Fruit fly (Drosophila melanogaster) whole organism, embryonic: Measurements from ENCODE around the gene CG10486.
A peak's percentile ranks its signal among the peaks of the same experiment; 100 is the strongest.

Source experiments
- Awh ChIP-seq: fragments of 200-800 bp; sonication (Bioruptor generic); IDR thresholded peaks from 2 replicates; pipeline ENCODE4, ENCODE4 v1.3.6; 2022; ENCODE audit warnings: missing biosample characterization, missing genetic modification characterization
- B-H1 ChIP-seq: fragments of 200-800 bp; sonication (Bioruptor generic); IDR thresholded peaks from 3 replicates; pipeline ENCODE4 v1.3.6; 2022; ENCODE audit warnings: missing biosample characterization, missing genetic modification characterization
- CG10209 ChIP-seq: fragments of 200-800 bp; sonication (Bioruptor generic); optimal IDR thresholded peaks from 3 replicates; lab custom pipeline; 2017; ENCODE audit warnings: missing biosample characterization, mild to moderate bottlenecking, missing genetic modification characterization, missing genetic modification reagents
- CG1024 ChIP-seq: fragments of 200-800 bp; sonication (Bioruptor generic); IDR thresholded peaks from 2 replicates; pipeline ENCODE4 v1.3.6; 2022; ENCODE audit warnings: missing biosample characterization, missing genetic modification characterization
- CG11085 ChIP-seq: fragments of 200-800 bp; sonication (Bioruptor generic); IDR thresholded peaks from 2 replicates; pipeline ENCODE4 v1.3.6; 2022; ENCODE audit warnings: missing biosample characterization, missing genetic modification characterization
- CG11696 ChIP-seq: fragments of 200-800 bp; sonication (Bioruptor generic); IDR thresholded peaks from 2 replicates; pipeline ENCODE4 v1.3.6; 2022; ENCODE audit warnings: missing biosample characterization, missing genetic modification characterization
- CG12299 ChIP-seq: fragments of 200-800 bp; sonication (Bioruptor generic); optimal IDR thresholded peaks from 2 replicates; lab custom pipeline; 2018; ENCODE audit warnings: missing biosample characterization, mild to moderate bottlenecking, missing genetic modification characterization
- CG12744 ChIP-seq: fragments of 200-800 bp; sonication (Bioruptor generic); optimal IDR thresholded peaks from 2 replicates; lab custom pipeline; 2016; ENCODE audit warnings: missing biosample characterization, missing genetic modification characterization
- CG13296 ChIP-seq: fragments of 200-800 bp; sonication (Bioruptor generic); optimal IDR thresholded peaks from 3 replicates; lab custom pipeline; 2018; ENCODE audit warnings: missing biosample characterization, mild to moderate bottlenecking, missing genetic modification characterization
- CG14441 ChIP-seq: fragments of 200-800 bp; sonication (Bioruptor generic); IDR thresholded peaks from 2 replicates; pipeline ENCODE4 v1.3.6; 2022; ENCODE audit warnings: missing biosample characterization, missing genetic modification characterization
- CG14710 ChIP-seq: fragments of 200-800 bp; sonication (Bioruptor generic); optimal IDR thresholded peaks from 3 replicates; lab custom pipeline; 2019; ENCODE audit warnings: missing biosample characterization, mild to moderate bottlenecking, missing genetic modification characterization, moderate library complexity
- CG15269 ChIP-seq: fragments of 200-800 bp; sonication (Bioruptor generic); optimal IDR thresholded peaks from 2 replicates; lab custom pipeline; 2018; ENCODE audit warnings: missing biosample characterization, mild to moderate bottlenecking, missing genetic modification characterization, moderate library complexity
- CG1603 ChIP-seq: fragments of 200-800 bp; sonication (Bioruptor generic); optimal IDR thresholded peaks from 2 replicates; lab custom pipeline; 2019; ENCODE audit warnings: missing biosample characterization, mild to moderate bottlenecking, missing genetic modification characterization, moderate library complexity
- CG16863 ChIP-seq: fragments of 200-800 bp; sonication (Bioruptor generic); optimal IDR thresholded peaks from 3 replicates; lab custom pipeline; 2016; ENCODE audit warnings: missing biosample characterization, missing genetic modification characterization
- CG18476 ChIP-seq: fragments of 200-800 bp; sonication (Bioruptor generic); optimal IDR thresholded peaks from 2 replicates; lab custom pipeline; 2016; ENCODE audit warnings: missing biosample characterization, mild to moderate bottlenecking, missing genetic modification characterization
- CG2116 ChIP-seq: fragments of 200-800 bp; sonication (Bioruptor generic); optimal IDR thresholded peaks from 3 replicates; lab custom pipeline; 2018; ENCODE audit warnings: missing biosample characterization, mild to moderate bottlenecking, missing genetic modification characterization
- CG2712 ChIP-seq: fragments of 200-800 bp; optimal IDR thresholded peaks from 3 replicates; lab custom pipeline; 2019; ENCODE audit warnings: missing biosample characterization, mild to moderate bottlenecking, missing genetic modification characterization, moderate library complexity
- CG32532 ChIP-seq: fragments of 200-800 bp; sonication (Bioruptor generic); IDR thresholded peaks from 2 replicates; pipeline ENCODE4 v1.3.6; 2022; ENCODE audit warnings: missing biosample characterization, missing genetic modification characterization
- CG3281 ChIP-seq: fragments of 200-800 bp; sonication (Bioruptor generic); optimal IDR thresholded peaks from 3 replicates; lab custom pipeline; 2017; ENCODE audit warnings: missing biosample characterization, mild to moderate bottlenecking, missing genetic modification characterization
- CG3838 ChIP-seq: fragments of 200-800 bp; sonication (Bioruptor generic); optimal IDR thresholded peaks from 3 replicates; lab custom pipeline; 2016; ENCODE audit warnings: missing biosample characterization, missing genetic modification characterization
- CG8290 ChIP-seq, 3 experiments: fragments of 200-800 bp; sonication (Bioruptor generic); optimal IDR thresholded peaks; 2 replicates each; lab custom pipeline; 2016 to 2019; ENCODE audit warnings: missing biosample characterization in 3 of 3, missing genetic modification characterization in 3 of 3, mild to moderate bottlenecking in 2 of 3, moderate library complexity in 1 of 3
- CG8388 ChIP-seq: fragments of 200-800 bp; sonication (Bioruptor generic); optimal IDR thresholded peaks from 2 replicates; lab custom pipeline; 2019; ENCODE audit warnings: missing biosample characterization, mild to moderate bottlenecking, missing genetic modification characterization, moderate library complexity
- CG8924 ChIP-seq: fragments of 200-800 bp; optimal IDR thresholded peaks from 3 replicates; lab custom pipeline; 2019; ENCODE audit warnings: missing biosample characterization, mild to moderate bottlenecking, missing genetic modification characterization, moderate library complexity
- D19A ChIP-seq: fragments of 200-800 bp; optimal IDR thresholded peaks from 3 replicates; lab custom pipeline; 2019; ENCODE audit warnings: missing biosample characterization, mild to moderate bottlenecking, missing genetic modification characterization, moderate library complexity
- Dad ChIP-seq: fragments of 200-800 bp; sonication (Bioruptor generic); optimal IDR thresholded peaks from 3 replicates; lab custom pipeline; 2016; ENCODE audit warnings: missing biosample characterization, missing genetic modification characterization
- E2f1 ChIP-seq: fragments of 200-800 bp; sonication (Bioruptor generic); IDR thresholded peaks from 2 replicates; pipeline ENCODE4 v1.3.6; 2022; ENCODE audit warnings: missing biosample characterization, missing genetic modification characterization
- ERR ChIP-seq: fragments of 200-800 bp; sonication (Bioruptor generic); optimal IDR thresholded peaks from 2 replicates; lab custom pipeline; 2016; ENCODE audit warnings: missing biosample characterization, missing genetic modification characterization
- Ets65A ChIP-seq: fragments of 200-800 bp; sonication (Bioruptor generic); peaks from one replicate; lab custom pipeline; 2016; ENCODE audit warnings: missing biosample characterization, missing genetic modification characterization
- H15 ChIP-seq: fragments of 200-800 bp; sonication (Bioruptor generic); IDR thresholded peaks from 3 replicates; pipeline ENCODE4 v1.3.6; 2022; ENCODE audit warnings: missing biosample characterization, missing genetic modification characterization
- Meics ChIP-seq: fragments of 200-800 bp; sonication (Bioruptor generic); optimal IDR thresholded peaks from 2 replicates; lab custom pipeline; 2017; ENCODE audit warnings: missing biosample characterization, mild to moderate bottlenecking, missing genetic modification characterization
- Nf-YA ChIP-seq: fragments of 200-800 bp; sonication (Bioruptor generic); IDR thresholded peaks from 2 replicates; pipeline ENCODE4 v1.3.6; 2022; ENCODE audit warnings: missing biosample characterization, missing genetic modification characterization
- NfI ChIP-seq: fragments of 200-800 bp; sonication (Bioruptor generic); optimal IDR thresholded peaks from 3 replicates; lab custom pipeline; 2018; ENCODE audit warnings: missing biosample characterization, mild to moderate bottlenecking, missing genetic modification characterization, moderate library complexity
- Tbp ChIP-seq: fragments of >200 bp; optimal IDR thresholded peaks from 2 replicates; lab custom pipeline; 2018; ENCODE audit warnings: missing biosample characterization, missing genetic modification characterization
- ase ChIP-seq: fragments of 200-800 bp; sonication (Bioruptor generic); IDR thresholded peaks from 3 replicates; pipeline ENCODE4 v1.3.6; 2022; ENCODE audit warnings: missing biosample characterization, missing genetic modification characterization
- bsh ChIP-seq, 2 experiments: fragments of 200-800 bp; sonication (Bioruptor generic); optimal IDR thresholded peaks; 2 replicates each; lab custom pipeline; 2017 to 2018; ENCODE audit warnings: mild to moderate bottlenecking in 2 of 2, missing biosample characterization in 2 of 2, missing genetic modification characterization in 2 of 2, moderate library complexity in 1 of 2
- chinmo ChIP-seq: fragments of 200-800 bp; sonication (Bioruptor generic); IDR thresholded peaks from 4 replicates; pipeline ENCODE4 v1.3.6; 2022; ENCODE audit warnings: missing biosample characterization, missing genetic modification characterization; ENCODE audit not compliant: partially characterized antibody
- chm ChIP-seq: fragments of 200-800 bp; sonication (Bioruptor generic); IDR thresholded peaks from 2 replicates; pipeline ENCODE4 v1.3.6; 2022; ENCODE audit warnings: missing biosample characterization, missing genetic modification characterization
- gsb-n ChIP-seq: fragments of 200-800 bp; sonication (Bioruptor generic); optimal IDR thresholded peaks from 3 replicates; lab custom pipeline; 2018; ENCODE audit warnings: missing biosample characterization, mild to moderate bottlenecking, missing genetic modification characterization
- hbn ChIP-seq: fragments of 200-800 bp; sonication (Bioruptor generic); IDR thresholded peaks from 2 replicates; pipeline ENCODE4 v1.3.6; 2022; ENCODE audit warnings: missing biosample characterization, missing genetic modification characterization; ENCODE audit not compliant: partially characterized antibody
- kah ChIP-seq: fragments of 200-800 bp; sonication (Bioruptor generic); optimal IDR thresholded peaks from 2 replicates; lab custom pipeline; 2018; ENCODE audit warnings: missing biosample characterization, mild to moderate bottlenecking, missing genetic modification characterization
- lilli ChIP-seq: fragments of 200-800 bp; sonication (Bioruptor generic); optimal IDR thresholded peaks from 3 replicates; lab custom pipeline; 2016; ENCODE audit warnings: missing biosample characterization, missing genetic modification characterization
- lola ChIP-seq, 3 experiments: fragments of >200 bp in 2 of 3; fragments of 200-800 bp in 1 of 3; sonication (Bioruptor generic) in 1 of 3; optimal IDR thresholded peaks; 2 replicates each; lab custom pipeline; 2017 to 2019; ENCODE audit warnings: missing biosample characterization in 3 of 3, missing genetic modification characterization in 3 of 3, mild to moderate bottlenecking in 1 of 3, moderate library complexity in 1 of 3
- maf-S ChIP-seq: fragments of 200-800 bp; sonication (Bioruptor generic); optimal IDR thresholded peaks from 2 replicates; lab custom pipeline; 2016; ENCODE audit warnings: missing biosample characterization, missing genetic modification characterization
- pnt ChIP-seq: fragments of 200-800 bp; sonication (Bioruptor generic); optimal IDR thresholded peaks from 3 replicates; lab custom pipeline; 2016; ENCODE audit warnings: missing biosample characterization, missing genetic modification characterization
- repo ChIP-seq: fragments of 200-800 bp; sonication (Bioruptor generic); optimal IDR thresholded peaks from 2 replicates; lab custom pipeline; 2016; ENCODE audit warnings: missing biosample characterization, missing genetic modification characterization
- ro ChIP-seq: fragments of 200-800 bp; sonication (Bioruptor generic); IDR thresholded peaks from 2 replicates; pipeline ENCODE4 v1.3.6; 2022; ENCODE audit warnings: missing biosample characterization, missing genetic modification characterization
- row ChIP-seq: fragments of 200-800 bp; sonication (Bioruptor generic); IDR thresholded peaks from 3 replicates; pipeline ENCODE4 v1.3.6; 2022; ENCODE audit warnings: missing biosample characterization, missing genetic modification characterization
- wdn ChIP-seq: fragments of 200-800 bp; sonication (Bioruptor generic); IDR thresholded peaks from 2 replicates; pipeline ENCODE4 v1.3.6; 2022; ENCODE audit warnings: missing biosample characterization, missing genetic modification characterization
- zf30C ChIP-seq: fragments of 200-800 bp; sonication (Bioruptor generic); optimal IDR thresholded peaks from 3 replicates; lab custom pipeline; 2018; ENCODE audit warnings: missing biosample characterization, mild to moderate bottlenecking, missing genetic modification characterization

CG10486 gene

dm6 chr3L:5869614-5870204, 36.8 kb downstream of the CG10486 start (continued):
- TF ChIP-seq CG3281 (GFP tag; lab: Kevin White, UChicago) (no peak), CG2116 (GFP tag; lab: Kevin White, UChicago) (peak; percentile 22), Meics (GFP tag; lab: Kevin White, UChicago) (peak; percentile 74), ERR (GFP tag; lab: Kevin White, UChicago) (no peak), Dad (GFP tag; lab: Kevin White, UChicago) (peak; percentile 62), kah (GFP tag; lab: Kevin White, UChicago) (no peak), CG2712 (tag; lab: Kevin White, UChicago) (peak; percentile 78), pnt (GFP tag; lab: Kevin White, UChicago) (peak; percentile 54), CG11085 (peak; percentile 81), repo (GFP tag; lab: Kevin White, UChicago) (peak; percentile 58), CG8388 (GFP tag; lab: Kevin White, UChicago) (no peak), D19A (tag; lab: Kevin White, UChicago) (peak; percentile 29), CG14441 (peak; percentile 77), ase (GFP tag; lab: Robert Waterston, UW) (peak; percentile 80), B-H1 (GFP tag; lab: Robert Waterston, UW) (peak; percentile 24; the same call in 1 of the 3 replicates), Tbp (GFP tag; lab: Kevin White, UChicago) (no peak), NfI (GFP tag; lab: Kevin White, UChicago) (peak; percentile 69), CG13296 (GFP tag; lab: Kevin White, UChicago) (no peak), CG3838 (GFP tag; lab: Kevin White, UChicago) (no peak), CG8290 (GFP tag; optimal IDR thresholded peaks at IDR 0.05; lab: Kevin White, UChicago) (peak; percentile 94), CG8290 (tag; optimal IDR thresholded peaks at IDR 0.05; lab: Kevin White, UChicago) (no peak), H15 (GFP tag; lab: Robert Waterston, UW) (peak; percentile 77), maf-S (GFP tag; lab: Kevin White, UChicago) (no peak), Ets65A (GFP tag; lab: Kevin White, UChicago) (peak; percentile 86), CG12299 (tag; lab: Kevin White, UChicago) (no peak), Nf-YA (GFP tag; lab: Robert Waterston, UW) (0 out of 2 replicates have a peak, but pooled peaks have one; percentile 20), CG11696 (GFP tag; lab: Robert Waterston, UW) (no peak), CG10209 (GFP tag; lab: Kevin White, UChicago) (peak; percentile 53), chm (GFP tag; lab: Robert Waterston, UW) (peak; percentile 74), gsb-n (peak; percentile 45), chinmo (GFP tag; lab: Robert Waterston, UW) (peak; percentile 67; the same call in 1 of the 4 replicates), lola (GFP tag; optimal IDR thresholded peaks at IDR 0.05; lab: Kevin White, UChicago) (no peak), CG15269 (tag; lab: Kevin White, UChicago) (peak; percentile 54), Awh (GFP tag; lab: Robert Waterston, UW) (peak; percentile 64; the same call in 1 of the 2 replicates), lilli (GFP tag; lab: Kevin White, UChicago) (peak; percentile 53), ro (GFP tag; lab: Robert Waterston, UW) (no peak; the same call in 1 of the 2 replicates), CG8924 (tag; lab: Kevin White, UChicago) (peak; percentile 15), E2f1 (peak; percentile 64), CG16863 (GFP tag; lab: Kevin White, UChicago) (peak; percentile 41), CG14710 (tag; lab: Kevin White, UChicago) (peak; percentile 75), row (peak; percentile 24; the same call in 1 of the 3 replicates), zf30C (GFP tag; lab: Kevin White, UChicago) (no peak), wdn (peak; percentile 63), CG1603 (tag; lab: Kevin White, UChicago) (peak; percentile 63), CG1024 (GFP tag; lab: Robert Waterston, UW) (peak; percentile 66; the same call in 1 of the 2 replicates), CG32532 (peak; percentile 93), bsh (GFP tag; optimal IDR thresholded peaks at IDR 0.05; lab: Kevin White, UChicago) (peak in 1 of 2 experiments; percentile 37), CG12744 (peak; percentile 36), CG18476 (GFP tag; lab: Kevin White, UChicago) (peak; percentile 43), hbn (GFP tag; lab: Robert Waterston, UW) (no peak)
